Worm (Caenorhabditis elegans) whole organism, early embryonic: ENCODE measurements around the gene algn-8.

Experiments
- F13C5.2 ChIP-seq: sonication (generic microtip); optimal IDR thresholded peaks from 2 replicates; lab custom pipeline; 2017; ENCODE audit warnings: mild to moderate bottlenecking, missing genetic modification characterization, inconsistent platforms, missing compliant biosample characterization
- aly-1 ChIP-seq: sonication (generic microtip); optimal IDR thresholded peaks from 2 replicates; lab custom pipeline; 2016; ENCODE audit warnings: missing genetic modification characterization, missing compliant biosample characterization
- ama-1 ChIP-seq: fragments of 150-350 bp; optimal IDR thresholded peaks from 2 replicates; lab custom pipeline; 2014
- ceh-13 ChIP-seq: fragments of 200-800 bp; sonication (Bioruptor generic); optimal IDR thresholded peaks from 2 replicates; lab custom pipeline; 2018; ENCODE audit warnings: mild to moderate bottlenecking, missing genetic modification characterization, missing compliant biosample characterization
- ets-7 ChIP-seq: sonication (generic microtip); optimal IDR thresholded peaks from 2 replicates; lab custom pipeline; 2016; ENCODE audit warnings: missing genotype, missing genetic modification characterization, missing compliant biosample characterization
- flt-1 ChIP-seq: fragments of 200-800 bp; sonication (Bioruptor generic); IDR thresholded peaks from 2 replicates; pipeline ENCODE4 v1.3.6; 2022; ENCODE audit warnings: missing genetic modification characterization, missing compliant biosample characterization
- hmbx-1 ChIP-seq: sonication (generic microtip); optimal IDR thresholded peaks from 2 replicates; lab custom pipeline; 2016; ENCODE audit warnings: mild to moderate bottlenecking, missing genetic modification characterization, missing compliant biosample characterization
- pes-1 ChIP-seq: fragments of 200-800 bp; sonication (Bioruptor generic); IDR thresholded peaks from 2 replicates; pipeline ENCODE4 v1.3.6; 2022; ENCODE audit warnings: missing genetic modification reagents, missing genetic modification characterization, missing compliant biosample characterization
- scrt-1 ChIP-seq: fragments of 200-800 bp; sonication (Bioruptor generic); IDR thresholded peaks from 2 replicates; pipeline ENCODE4 v1.3.6; 2022; ENCODE audit warnings: missing genetic modification characterization, missing compliant biosample characterization
- tbx-11 ChIP-seq: fragments of 200-800 bp; sonication (Bioruptor generic); IDR thresholded peaks from 2 replicates; pipeline ENCODE4 v1.3.6; 2022; ENCODE audit warnings: missing genetic modification characterization, missing compliant biosample characterization
- tbx-37 ChIP-seq: fragments of 200-800 bp; sonication (Bioruptor generic); conservative IDR thresholded peaks from 2 replicates; pipeline ENCODE4 v1.3.6; 2022; ENCODE audit warnings: missing genetic modification reagents, missing genetic modification characterization, missing compliant biosample characterization
- tra-4 ChIP-seq: sonication (generic microtip); optimal IDR thresholded peaks from 2 replicates; lab custom pipeline; 2017; ENCODE audit warnings: missing genetic modification characterization, missing compliant biosample characterization

ce11 chrII:9928470-9928869, 42.2 kb upstream of the algn-8 start:
- TF ChIP-seq ama-1 (lab: Kevin White, UChicago) (no peak), ets-7 (tag; lab: Kevin White, UChicago) (no peak), tra-4 (tag; lab: Kevin White, UChicago) (no peak), hmbx-1 (tag; lab: Kevin White, UChicago) (no peak), aly-1 (tag; lab: Kevin White, UChicago) (no peak), tbx-11 (GFP tag; lab: Robert Waterston, UW) (no peak), ceh-13 (GFP tag; lab: Kevin White, UChicago) (no peak), pes-1 (GFP tag; lab: Robert Waterston, UW) (no peak), tbx-37 (GFP tag; lab: Robert Waterston, UW) (no peak), flt-1 (GFP tag; lab: Robert Waterston, UW) (no peak), scrt-1 (GFP tag; lab: Robert Waterston, UW) (no peak), F13C5.2 (tag; lab: Kevin White, UChicago) (no peak)
